Fruit fly (Drosophila melanogaster) whole organism: Measurements from ENCODE around the gene CG43220.

ENCODE experiments used
- pan ChIP-seq: fragments of >200 bp; optimal IDR thresholded peaks from 2 replicates; lab custom pipeline; 2017
- psq ChIP-seq: fragments of >200 bp; optimal IDR thresholded peaks from 2 replicates; lab custom pipeline; 2017
- usp ChIP-seq: fragments of >200 bp; optimal IDR thresholded peaks from 2 replicates; lab custom pipeline; 2017; ENCODE audit warnings: missing biosample characterization, missing genetic modification characterization, mixed read lengths

dm6 chr2L:17466950-17467349 lies 19.4 kb upstream of the CG43220 start:
- TF ChIP-seq usp = no peak
- no peak for TF ChIP-seq psq (lab: Kevin White, UChicago)
- no peak for TF ChIP-seq pan (lab: Kevin White, UChicago)
